Worm (Caenorhabditis elegans) whole organism, young adult: Measurements from ENCODE around the gene Y41E3.6.

Experiments used
- B0336.3 ChIP-seq: fragments of 200-800 bp; sonication (Bioruptor generic); IDR thresholded peaks from 2 replicates; pipeline ENCODE4 v1.3.6; 2022; ENCODE audit warnings: missing genetic modification characterization, missing compliant biosample characterization
- C06A6.2 ChIP-seq: fragments of 200-800 bp; sonication (Bioruptor generic); conservative IDR thresholded peaks from 2 replicates; pipeline ENCODE4 v1.3.6; 2022; ENCODE audit warnings: missing genetic modification characterization, missing compliant biosample characterization
- D2030.7 ChIP-seq: fragments of 200-800 bp; sonication (Bioruptor generic); IDR thresholded peaks from 2 replicates; pipeline ENCODE4 v1.3.6; 2022; ENCODE audit warnings: missing genetic modification reagents, missing genetic modification characterization, missing compliant biosample characterization
- F23B12.7 ChIP-seq: sonication (generic microtip); optimal IDR thresholded peaks from 2 replicates; lab custom pipeline; 2017; ENCODE audit warnings: missing genetic modification characterization, mild to moderate bottlenecking, missing compliant biosample characterization, antibody characterized with exemption, moderate library complexity; ENCODE audit not compliant: insufficient read depth
- F33H1.4 ChIP-seq: fragments of 200-800 bp; sonication (Bioruptor generic); IDR thresholded peaks from 2 replicates; pipeline ENCODE4 v1.3.6; 2022; ENCODE audit warnings: missing genetic modification reagents, missing genetic modification characterization, missing compliant biosample characterization
- F49E8.2 ChIP-seq: sonication (generic microtip); optimal IDR thresholded peaks from 3 replicates; lab custom pipeline; 2017; ENCODE audit warnings: missing genetic modification characterization, mild to moderate bottlenecking, missing compliant biosample characterization, antibody characterized with exemption, moderate library complexity; ENCODE audit not compliant: insufficient read depth
- F57A8.1 ChIP-seq: fragments of 200-800 bp; sonication (Bioruptor generic); optimal IDR thresholded peaks from 2 replicates; lab custom pipeline; 2018; ENCODE audit warnings: mild to moderate bottlenecking, missing genetic modification characterization, moderate library complexity, missing compliant biosample characterization
- akir-1 ChIP-seq: fragments of 200-800 bp; sonication (Bioruptor generic); optimal IDR thresholded peaks from 2 replicates; lab custom pipeline; 2018; ENCODE audit warnings: mild to moderate bottlenecking, missing genetic modification characterization, moderate library complexity, missing compliant biosample characterization
- attf-3 ChIP-seq: fragments of 200-800 bp; sonication (Bioruptor generic); conservative IDR thresholded peaks from 2 replicates; pipeline ENCODE4 v1.3.6; 2022; ENCODE audit warnings: missing genetic modification reagents, missing genetic modification characterization, missing compliant biosample characterization
- attf-5 ChIP-seq: fragments of 200-800 bp; sonication (Bioruptor generic); optimal IDR thresholded peaks from 2 replicates; lab custom pipeline; 2018; ENCODE audit warnings: mild to moderate bottlenecking, missing genetic modification characterization, missing compliant biosample characterization
- attf-6 ChIP-seq: fragments of 200-800 bp; sonication (Bioruptor generic); IDR thresholded peaks from 2 replicates; pipeline ENCODE4 v1.3.6; 2022; ENCODE audit warnings: missing genetic modification reagents, missing genetic modification characterization, missing compliant biosample characterization
- cebp-1 ChIP-seq, 2 experiments: fragments of 200-800 bp in 1 of 2; sonication (Bioruptor generic) in 1 of 2; sonication (generic microtip) in 1 of 2; IDR thresholded peaks in 1 of 2; optimal IDR thresholded peaks in 1 of 2; 2 replicates each; pipeline versions ENCODE4 v1.3.6 to Lab custom; 2017 to 2022; ENCODE audit warnings: missing compliant biosample characterization in 2 of 2, missing genetic modification characterization in 2 of 2, mild to moderate bottlenecking in 1 of 2, missing genetic modification reagents in 1 of 2, moderate library complexity in 1 of 2
- ceh-100 ChIP-seq: fragments of 200-800 bp; sonication (Bioruptor generic); IDR thresholded peaks from 2 replicates; pipeline ENCODE4 v1.3.6; 2022; ENCODE audit warnings: missing genetic modification reagents, missing genetic modification characterization, missing compliant biosample characterization
- ceh-27 ChIP-seq: fragments of 200-800 bp; sonication (Bioruptor generic); optimal IDR thresholded peaks from 2 replicates; lab custom pipeline; 2018; ENCODE audit warnings: mild to moderate bottlenecking, missing genetic modification characterization, moderate library complexity, missing compliant biosample characterization
- dpl-1 ChIP-seq: fragments of 150-350 bp; optimal IDR thresholded peaks from 2 replicates; lab custom pipeline; 2014; ENCODE audit warnings: missing biosample characterization, missing genetic modification reagents, missing genetic modification characterization
- efl-1 ChIP-seq: fragments of 150-350 bp; optimal IDR thresholded peaks from 2 replicates; lab custom pipeline; 2014; ENCODE audit warnings: missing biosample characterization, missing genetic modification reagents, missing genetic modification characterization
- egrh-3 ChIP-seq: fragments of 200-800 bp; sonication (Bioruptor generic); IDR thresholded peaks from 2 replicates; pipeline ENCODE4 v1.3.6; 2022; ENCODE audit warnings: missing genetic modification reagents, missing genetic modification characterization, missing compliant biosample characterization
- hmg-1.2 ChIP-seq: fragments of 200-800 bp; sonication (Bioruptor generic); IDR thresholded peaks from 2 replicates; pipeline ENCODE4 v1.3.6; 2022; ENCODE audit warnings: missing genetic modification reagents, missing genetic modification characterization, missing compliant biosample characterization
- let-607 ChIP-seq, 2 experiments: fragments of 200-800 bp in 1 of 2; sonication (Bioruptor generic) in 1 of 2; sonication (generic microtip) in 1 of 2; optimal IDR thresholded peaks; 2 replicates each; lab custom pipeline; 2016 to 2018; ENCODE audit warnings: mild to moderate bottlenecking in 2 of 2, missing compliant biosample characterization in 2 of 2, missing genetic modification characterization in 2 of 2, moderate library complexity in 2 of 2, missing genotype in 1 of 2
- lin-35 ChIP-seq, 3 experiments: fragments of 150-350 bp in 2 of 3; sonication (generic microtip) in 1 of 3; optimal IDR thresholded peaks; 2 replicates each; lab custom pipeline; 2014 to 2018; ENCODE audit warnings: missing biosample characterization in 3 of 3, missing genetic modification characterization in 3 of 3, missing genetic modification reagents in 3 of 3
- lin-40 ChIP-seq: sonication (generic microtip); optimal IDR thresholded peaks from 2 replicates; lab custom pipeline; 2016; ENCODE audit warnings: missing genetic modification characterization, mild to moderate bottlenecking, missing compliant biosample characterization, missing genotype, missing genetic modification reagents
- lin-54 ChIP-seq: fragments of 200-800 bp; sonication (Bioruptor generic); optimal IDR thresholded peaks from 2 replicates; lab custom pipeline; 2018; ENCODE audit warnings: mild to moderate bottlenecking, missing genetic modification characterization, missing compliant biosample characterization
- lsl-1 ChIP-seq: fragments of 200-800 bp; sonication (Bioruptor generic); optimal IDR thresholded peaks from 2 replicates; lab custom pipeline; 2018; ENCODE audit warnings: mild to moderate bottlenecking, missing genetic modification characterization, moderate library complexity, missing compliant biosample characterization
- madf-6 ChIP-seq: fragments of 200-800 bp; sonication (Bioruptor generic); IDR thresholded peaks from 2 replicates; pipeline ENCODE4 v1.3.6; 2022; ENCODE audit warnings: missing genetic modification reagents, missing genetic modification characterization, missing compliant biosample characterization
- mcd-1 ChIP-seq: fragments of 200-800 bp; sonication (Bioruptor generic); IDR thresholded peaks from 2 replicates; pipeline ENCODE4 v1.3.6; 2022; ENCODE audit warnings: missing genetic modification reagents, missing genetic modification characterization, missing compliant biosample characterization
- mes-4 ChIP-seq: sonication (generic microtip); optimal IDR thresholded peaks from 2 replicates; lab custom pipeline; 2016; ENCODE audit warnings: missing genotype, missing genetic modification characterization, missing compliant biosample characterization
- nhr-80 ChIP-seq: sonication (generic microtip); optimal IDR thresholded peaks from 2 replicates; lab custom pipeline; 2016; ENCODE audit warnings: missing genetic modification characterization, missing compliant biosample characterization
- pbrm-1 ChIP-seq: fragments of 200-800 bp; sonication (Bioruptor generic); IDR thresholded peaks from 2 replicates; pipeline ENCODE4 v1.3.6; 2022; ENCODE audit warnings: missing genetic modification reagents, missing genetic modification characterization, missing compliant biosample characterization
- pha-4 ChIP-seq: fragments of 150-350 bp; sonication (generic microtip); optimal IDR thresholded peaks from 2 replicates; lab custom pipeline; 2014; ENCODE audit warnings: missing biosample characterization, missing genetic modification reagents, missing genetic modification characterization
- sdz-38 ChIP-seq: sonication (generic microtip); optimal IDR thresholded peaks from 2 replicates; lab custom pipeline; 2016; ENCODE audit warnings: missing genotype, missing genetic modification characterization, missing compliant biosample characterization
- snpc-1.1 ChIP-seq: sonication (generic microtip); optimal IDR thresholded peaks from 2 replicates; lab custom pipeline; 2017; ENCODE audit warnings: missing genetic modification characterization, mild to moderate bottlenecking, missing compliant biosample characterization, antibody characterized with exemption, moderate library complexity, missing genotype, missing genetic modification reagents; ENCODE audit not compliant: insufficient read depth
- snpc-4 ChIP-seq, 5 experiments: fragments of 150-350 bp in 1 of 5; sonication (generic microtip) in 4 of 5; optimal IDR thresholded peaks; 2 replicates each; lab custom pipeline; 2014 to 2018; ENCODE audit warnings: missing genetic modification characterization in 5 of 5, missing biosample characterization in 3 of 5, antibody characterized with exemption in 2 of 5, mild to moderate bottlenecking in 2 of 5, missing compliant biosample characterization in 2 of 5, missing genotype in 2 of 5, moderate library complexity in 2 of 5, missing genetic modification reagents in 1 of 5
- tbp1 ChIP-seq: fragments of 200-800 bp; sonication (Bioruptor generic); optimal IDR thresholded peaks from 2 replicates; lab custom pipeline; 2018; ENCODE audit warnings: mild to moderate bottlenecking, missing genetic modification characterization, missing compliant biosample characterization
- tlf-1 ChIP-seq: fragments of 200-800 bp; sonication (Bioruptor generic); optimal IDR thresholded peaks from 2 replicates; lab custom pipeline; 2018; ENCODE audit warnings: mild to moderate bottlenecking, missing genetic modification characterization, missing compliant biosample characterization
- xnd-1 ChIP-seq: sonication (generic microtip); optimal IDR thresholded peaks from 2 replicates; lab custom pipeline; 2016; ENCODE audit warnings: missing genotype, missing genetic modification reagents, missing genetic modification characterization, missing compliant biosample characterization
- ztf-18 ChIP-seq: sonication (generic microtip); optimal IDR thresholded peaks from 2 replicates; lab custom pipeline; 2016; ENCODE audit warnings: missing genotype, mild to moderate bottlenecking, missing genetic modification characterization, missing compliant biosample characterization
- ztf-28 ChIP-seq: fragments of 200-800 bp; sonication (Bioruptor generic); IDR thresholded peaks from 2 replicates; pipeline ENCODE4 v1.3.6; 2022; ENCODE audit warnings: missing genetic modification reagents, missing genetic modification characterization, missing compliant biosample characterization

Gene Y41E3.6

DNA sequence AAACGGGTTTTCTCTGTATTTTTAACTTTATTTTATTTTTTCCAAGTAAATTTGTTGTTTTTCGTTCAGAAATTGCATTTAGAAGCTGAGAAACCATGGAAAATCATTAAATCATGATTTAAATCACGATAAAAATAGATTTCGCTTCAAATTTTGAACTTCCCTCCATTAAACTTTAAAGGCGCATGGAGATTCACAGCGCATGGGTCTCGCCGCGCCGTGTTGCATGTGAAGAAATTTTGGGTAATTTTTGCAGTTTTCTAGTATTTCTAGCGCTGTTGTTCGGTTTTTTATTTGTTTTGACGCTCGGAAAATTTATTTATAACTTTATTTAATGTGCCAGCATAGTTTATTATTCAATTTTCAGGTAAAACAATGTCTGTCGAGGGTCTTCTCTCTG, 30.4 kb downstream of the Y41E3.6 start, which contains the start of gene eef-1B.2:
Gene eef-1B.2 (plus strand): TSS at position 358 of the 400 bp plus-strand sequence.
- TF ChIP-seq F23B12.7 (tag; lab: Kevin White, UChicago): peak; percentile 62
- TF ChIP-seq attf-5 (GFP tag; lab: Kevin White, UChicago): peak; percentile 51
- TF ChIP-seq attf-3 (GFP tag; lab: Robert Waterston, UW): 0 out of 2 replicates have a peak, but pooled peaks have one; percentile 18
- peak; percentile 56; the same call in 1 of the 2 replicates for TF ChIP-seq madf-6 (GFP tag; lab: Robert Waterston, UW)
- TF ChIP-seq lsl-1 (GFP tag; lab: Kevin White, UChicago): peak; percentile 9
- TF ChIP-seq sdz-38 (tag; lab: Kevin White, UChicago): no peak
- TF ChIP-seq snpc-1.1: peak; percentile 12
- TF ChIP-seq ztf-28: no peak
- TF ChIP-seq ztf-18: peak; percentile 86
- TF ChIP-seq hmg-1.2 (GFP tag; lab: Robert Waterston, UW): 0 out of 2 replicates have a peak, but pooled peaks have one; percentile 16
- TF ChIP-seq akir-1 (GFP tag; lab: Kevin White, UChicago): no peak
- TF ChIP-seq D2030.7 (GFP tag; lab: Robert Waterston, UW): 0 out of 2 replicates have a peak, but pooled peaks have one; percentile 36
- no peak for TF ChIP-seq F49E8.2 (tag; lab: Kevin White, UChicago)
- no peak for TF ChIP-seq egrh-3 (GFP tag; lab: Robert Waterston, UW)
- TF ChIP-seq ceh-27 (GFP tag; lab: Kevin White, UChicago): peak; percentile 5
- TF ChIP-seq F33H1.4 (GFP tag; lab: Robert Waterston, UW): peak; percentile 82
- no peak for TF ChIP-seq F57A8.1 (GFP tag; lab: Kevin White, UChicago)
- TF ChIP-seq xnd-1 (tag; lab: Kevin White, UChicago): no peak
- peak; percentile 64; the same call in 1 of the 2 replicates for TF ChIP-seq attf-6 (GFP tag; lab: Robert Waterston, UW)
- TF ChIP-seq lin-40 (tag; lab: Kevin White, UChicago): peak; percentile 12
- TF ChIP-seq efl-1 (GFP tag; lab: Kevin White, UChicago): peak; percentile 80
- peak in 1 of 3 experiments; percentile 86 for TF ChIP-seq lin-35 (GFP tag; optimal IDR thresholded peaks at IDR 0.05; lab: Kevin White, UChicago)
- no peak for TF ChIP-seq C06A6.2
- TF ChIP-seq nhr-80: peak; percentile 9
- TF ChIP-seq lin-54 (GFP tag; lab: Kevin White, UChicago): peak; percentile 91
- TF ChIP-seq cebp-1 (GFP tag; IDR thresholded peaks at IDR 0.05; lab: Robert Waterston, UW): no peak
- TF ChIP-seq cebp-1 (tag; optimal IDR thresholded peaks at IDR 0.05; lab: Kevin White, UChicago): peak; percentile 50
- no peak for TF ChIP-seq tlf-1
- TF ChIP-seq let-607 (tag; optimal IDR thresholded peaks at IDR 0.05; lab: Kevin White, UChicago): peak; percentile 9 to 77
- peak; percentile 37 for TF ChIP-seq tbp1 (GFP tag; lab: Kevin White, UChicago)
- TF ChIP-seq ceh-100 (GFP tag; lab: Robert Waterston, UW): no peak
- TF ChIP-seq B0336.3 (GFP tag; lab: Robert Waterston, UW): 0 out of 2 replicates have a peak, but pooled peaks have one; percentile 35
- TF ChIP-seq mes-4: no peak
- peak; percentile 68 for TF ChIP-seq snpc-4 (GFP tag; optimal IDR thresholded peaks at IDR 0.05; lab: Kevin White, UChicago)
- TF ChIP-seq snpc-4 (tag; optimal IDR thresholded peaks at IDR 0.05; lab: Kevin White, UChicago): peak in 3 of 4 experiments; percentile 80 to 88 (median 87)
- TF ChIP-seq dpl-1 (GFP tag; lab: Kevin White, UChicago): peak; percentile 74
- TF ChIP-seq pha-4 (tag; lab: Kevin White, UChicago): no peak
- TF ChIP-seq mcd-1: peak; percentile 43; the same call in 1 of the 2 replicates
- TF ChIP-seq pbrm-1 (GFP tag; lab: Robert Waterston, UW): 0 out of 2 replicates have a peak, but pooled peaks have one; percentile 24
